Worm (Caenorhabditis elegans): ENCODE data around the gene ptr-8.

Gene ptr-8

ce11 chrII:10925804-10926570 is 36.9 kb downstream of the ptr-8 start, which contains the start of gene metr-1:
Gene metr-1 (plus strand): TSS chrII:10926561.
- TF ChIP-seq hlh-11 (tag; optimal IDR thresholded peaks at IDR 0.05) (peak; percentile 60), zip-2 (tag; optimal IDR thresholded peaks at IDR 0.05) (no peak), lsy-2 (tag; optimal IDR thresholded peaks at IDR 0.05) (peak in 1 of 2 experiments; percentile 55), unc-130 (GFP tag; optimal IDR thresholded peaks at IDR 0.05) (peak; percentile 66), egl-43 (GFP tag; IDR thresholded peaks at IDR 0.05) (no peak), nhr-28 (tag; optimal IDR thresholded peaks at IDR 0.05) (peak; percentile 32), lin-29 (GFP tag; IDR thresholded peaks at IDR 0.05) (no peak), saeg-2 (GFP tag; IDR thresholded peaks at IDR 0.05) (no peak), daf-12 (tag; optimal IDR thresholded peaks at IDR 0.05) (no peak), hlh-30 (tag; optimal IDR thresholded peaks at IDR 0.05; ENCODE audit: insufficient read depth) (peak; percentile 55), mdl-1 (tag; optimal IDR thresholded peaks at IDR 0.05) (peak in 1 of 2 experiments; percentile 41), ZK337.2 (GFP tag; IDR thresholded peaks at IDR 0.05) (0 out of 2 replicates have a peak, but pooled peaks have one; percentile 34), F10B5.3 (tag; optimal IDR thresholded peaks at IDR 0.05) (no peak), dpl-1 (GFP tag; optimal IDR thresholded peaks at IDR 0.05) (peak; percentile 83), ctbp-1 (GFP tag; IDR thresholded peaks at IDR 0.05) (no peak), nhr-11 (tag; optimal IDR thresholded peaks at IDR 0.05) (no peak), hif-1 (tag; optimal IDR thresholded peaks at IDR 0.05) (no peak), unc-62 (GFP tag; optimal IDR thresholded peaks at IDR 0.05 in 1 of 2) (peak in 1 of 2 experiments; percentile 28), unc-62 (tag; optimal IDR thresholded peaks at IDR 0.05) (no peak), ceh-28 (tag; optimal IDR thresholded peaks at IDR 0.05) (no peak), nhr-10 (tag; optimal IDR thresholded peaks at IDR 0.05) (no peak), lir-3 (tag; optimal IDR thresholded peaks at IDR 0.05) (no peak), mxl-3 (GFP tag; optimal IDR thresholded peaks at IDR 0.05) (peak; percentile 74), dmd-6 (GFP tag; IDR thresholded peaks at IDR 0.05) (no peak; the same call in 1 of the 2 replicates), zfp-3 (GFP tag; conservative IDR thresholded peaks at IDR 0.05) (no peak), hmg-1.1 (GFP tag; IDR thresholded peaks at IDR 0.05) (0 out of 2 replicates have a peak, but pooled peaks have one; percentile 15), mes-2 (tag; optimal IDR thresholded peaks at IDR 0.05; ENCODE audit: poor library complexity, severe bottlenecking) (peak; percentile 89), ztf-7 (tag; optimal IDR thresholded peaks at IDR 0.05) (no peak), F49E8.2 (tag; optimal IDR thresholded peaks at IDR 0.05; ENCODE audit: borderline replicate concordance) (no peak), mep-1 (tag; optimal IDR thresholded peaks at IDR 0.05) (no peak), lin-38 (GFP tag; IDR thresholded peaks at IDR 0.05) (peak; percentile 43), lim-7 (GFP tag; IDR thresholded peaks at IDR 0.05) (0 out of 2 replicates have a peak, but pooled peaks have one; percentile 23), daf-16 (GFP tag; optimal IDR thresholded peaks at IDR 0.05) (no peak), daf-16 (tag; optimal IDR thresholded peaks at IDR 0.05) (peak; percentile 63)

ce11 chrII:10930678-10931650 is 41.9 kb downstream of the ptr-8 start:
- peak; percentile 95 for TF ChIP-seq aha-1 (tag)
- TF ChIP-seq tra-1 (GFP tag; IDR thresholded peaks at IDR 0.05) = no peak
- no peak for TF ChIP-seq ces-1 (GFP tag; optimal IDR thresholded peaks at IDR 0.05)
- no peak for TF ChIP-seq ztf-7 (tag; optimal IDR thresholded peaks at IDR 0.05)
- TF ChIP-seq lin-38 (GFP tag; IDR thresholded peaks at IDR 0.05) = peak; percentile 33; the same call in 1 of the 2 replicates
- 0 out of 2 replicates have a peak, but pooled peaks have one; percentile 7 for TF ChIP-seq ceh-20 (GFP tag; IDR thresholded peaks at IDR 0.05)
- TF ChIP-seq ZK546.5 (tag; optimal IDR thresholded peaks at IDR 0.05) = no peak
- no peak for TF ChIP-seq ceh-44 (GFP tag; IDR thresholded peaks at IDR 0.05)
- TF ChIP-seq hif-1 (tag; optimal IDR thresholded peaks at IDR 0.05) = peak in 1 of 2 experiments; percentile 22
- TF ChIP-seq F44E2.7 (GFP tag; IDR thresholded peaks at IDR 0.05) = 0 out of 2 replicates have a peak, but pooled peaks have one; percentile 62
- peak; percentile 35; the same call in 1 of the 2 replicates for TF ChIP-seq php-3 (GFP tag; IDR thresholded peaks at IDR 0.05)
- TF ChIP-seq dmd-6 (GFP tag; IDR thresholded peaks at IDR 0.05) = peak; percentile 13; the same call in 1 of the 2 replicates
- TF ChIP-seq mdt-29 (GFP tag; IDR thresholded peaks at IDR 0.05) = no peak
- TF ChIP-seq snpc-4 (tag; optimal IDR thresholded peaks at IDR 0.05) = no peak
- peak; percentile 62 for TF ChIP-seq ama-1 (optimal IDR thresholded peaks at IDR 0.05)
- TF ChIP-seq nhr-111 (GFP tag; optimal IDR thresholded peaks at IDR 0.05) = peak; percentile 5
- TF ChIP-seq daf-19 (GFP tag; conservative IDR thresholded peaks at IDR 0.05) = no peak
- TF ChIP-seq mes-2 (tag; optimal IDR thresholded peaks at IDR 0.05; ENCODE audit: poor library complexity, severe bottlenecking) = no peak

All from whole organism, L4 larva.